Fruit fly (Drosophila melanogaster) whole organism, pupa: ENCODE results near the gene trol.

ENCODE experiments used
- CG14655 ChIP-seq: fragments of 200-800 bp; sonication (Bioruptor generic); optimal IDR thresholded peaks from 3 replicates; lab custom pipeline; 2017; ENCODE audit warnings: mild to moderate bottlenecking, missing biosample characterization, missing genetic modification reagents, missing genetic modification characterization
- EcR ChIP-seq: fragments of 200-800 bp; sonication (Bioruptor generic); optimal IDR thresholded peaks from 3 replicates; lab custom pipeline; 2019; ENCODE audit warnings: missing biosample characterization, missing genetic modification characterization, mild to moderate bottlenecking, moderate library complexity, missing genetic modification reagents
- Pif1A ChIP-seq: fragments of 200-800 bp; sonication (Bioruptor generic); optimal IDR thresholded peaks from 3 replicates; lab custom pipeline; 2016; ENCODE audit warnings: missing biosample characterization, missing genetic modification characterization
- fd96Ca ChIP-seq: fragments of 200-800 bp; sonication (Bioruptor generic); IDR thresholded peaks from 3 replicates; pipeline ENCODE4 v1.3.6; 2022; ENCODE audit warnings: missing biosample characterization, missing genetic modification characterization

DNA sequence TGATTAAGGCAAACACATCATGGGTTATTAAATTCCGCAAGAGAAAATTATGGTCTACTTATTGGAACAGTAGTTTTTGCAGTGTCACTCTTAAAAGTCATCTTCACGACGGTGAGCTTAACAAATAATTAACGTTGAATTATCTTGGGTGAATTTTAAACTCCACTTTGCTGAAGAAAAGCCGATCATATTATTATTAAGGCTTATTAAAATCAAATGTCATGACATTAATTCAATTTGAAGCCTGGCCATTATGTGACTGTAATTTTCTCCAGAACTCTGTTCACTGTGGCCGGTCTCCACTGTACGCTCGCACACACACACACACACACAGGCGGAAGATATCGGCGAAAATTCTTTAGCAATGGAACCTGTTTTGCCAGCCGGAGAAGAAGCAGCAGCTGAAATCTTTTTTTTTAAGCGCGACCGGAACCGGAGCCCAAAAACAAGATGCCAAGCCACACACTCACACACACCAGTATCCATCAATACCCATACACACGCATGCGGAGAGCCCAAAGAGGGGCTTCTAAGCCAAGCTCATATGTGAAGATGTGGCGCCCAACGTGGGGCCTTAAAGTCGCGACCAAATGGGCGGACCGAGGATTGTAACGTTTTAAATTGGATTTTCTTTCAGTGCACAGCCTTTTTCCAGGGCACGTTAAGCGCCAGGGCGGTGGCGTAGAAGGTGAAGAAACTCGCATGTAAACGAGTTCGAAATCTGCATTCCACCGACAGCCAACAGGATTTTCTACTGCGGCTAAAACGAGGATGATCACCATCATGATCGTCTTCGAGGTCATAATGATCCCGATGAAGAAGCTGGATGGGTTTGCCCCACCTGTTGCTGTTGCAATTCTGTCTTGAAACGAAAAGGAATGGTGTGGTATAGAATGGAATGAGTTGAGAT lies 89.6 kb downstream of the trol start:
- peak; percentile 90 for TF ChIP-seq EcR
- no peak for TF ChIP-seq fd96Ca (GFP tag; lab: Robert Waterston, UW)
- TF ChIP-seq CG14655, result peak; percentile 75
- TF ChIP-seq Pif1A, result peak; percentile 33
